Fruit fly (Drosophila melanogaster): Measurements from ENCODE around the gene Grx1.

Gene Grx1

DNA sequence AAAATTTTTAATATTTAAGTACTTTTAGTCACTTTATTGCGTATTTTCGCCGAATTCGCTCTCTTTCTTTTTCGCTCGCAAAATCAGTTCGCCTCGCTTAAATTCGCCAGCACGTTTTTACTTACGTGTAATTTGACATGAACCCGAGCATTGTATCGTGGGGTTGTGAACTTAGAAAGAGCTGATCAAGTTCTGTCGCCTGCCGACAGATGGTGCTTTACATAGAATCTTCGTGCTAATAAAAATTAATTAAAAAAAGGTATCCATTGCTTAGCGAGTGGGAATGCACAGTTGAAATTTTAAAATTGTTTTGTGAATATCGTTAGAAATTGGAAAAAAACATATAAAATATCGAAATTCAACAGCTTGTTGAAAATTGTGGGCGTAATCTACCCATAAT is 20.6 kb upstream of the Grx1 start (continued):
- peak; percentile 76 for TF ChIP-seq CG3163 (GFP tag; optimal IDR thresholded peaks at IDR 0.05)
- 0 out of 2 replicates have a peak, but pooled peaks have one; percentile 23 for TF ChIP-seq CG4360 (GFP tag; IDR thresholded peaks at IDR 0.05)
- no peak for TF ChIP-seq sob (GFP tag; IDR thresholded peaks at IDR 0.05)
- TF ChIP-seq so (GFP tag; IDR thresholded peaks at IDR 0.05) = no peak
- TF ChIP-seq dmrt99B (tag; optimal IDR thresholded peaks at IDR 0.05) = peak; percentile 62
- no peak for TF ChIP-seq Rx (GFP tag; IDR thresholded peaks at IDR 0.05)
- no peak for TF ChIP-seq CG1832 (GFP tag; optimal IDR thresholded peaks at IDR 0.05)
- TF ChIP-seq fd102C (GFP tag; optimal IDR thresholded peaks at IDR 0.05) = peak; percentile 63
- TF ChIP-seq BEAF-32 (GFP tag; optimal IDR thresholded peaks at IDR 0.05) = no peak
- peak; percentile 12 for TF ChIP-seq CG30020 (tag; optimal IDR thresholded peaks at IDR 0.05)
- no peak for TF ChIP-seq mirr (GFP tag; optimal IDR thresholded peaks at IDR 0.05)
- TF ChIP-seq CG3065 (GFP tag; optimal IDR thresholded peaks at IDR 0.05) = peak; percentile 32
- no peak for TF ChIP-seq CG15269 (tag; optimal IDR thresholded peaks at IDR 0.05)
- no peak for TF ChIP-seq usp (GFP tag; optimal IDR thresholded peaks at IDR 0.05)
- no peak for TF ChIP-seq CG9932 (GFP tag; IDR thresholded peaks at IDR 0.05)
- TF ChIP-seq CG12299 (tag; optimal IDR thresholded peaks at IDR 0.05) = no peak
- TF ChIP-seq CG10366 (GFP tag; IDR thresholded peaks at IDR 0.05) = no peak; the same call in 1 of the 2 replicates
- no peak for TF ChIP-seq run (tag; optimal IDR thresholded peaks at IDR 0.05)
- peak; percentile 38 for TF ChIP-seq CG8388 (GFP tag; optimal IDR thresholded peaks at IDR 0.05)
- TF ChIP-seq wdn (GFP tag; IDR thresholded peaks at IDR 0.05) = no peak
- peak; percentile 24 for TF ChIP-seq hkb (optimal IDR thresholded peaks at IDR 0.05)
- TF ChIP-seq hkb (GFP tag; IDR thresholded peaks at IDR 0.05) = peak; percentile 51; the same call in 1 of the 2 replicates
- no peak for TF ChIP-seq lmd (GFP tag; IDR thresholded peaks at IDR 0.05)
- TF ChIP-seq CG8290 (GFP tag; optimal IDR thresholded peaks at IDR 0.05) = peak; percentile 78
- TF ChIP-seq CG8290 (tag; optimal IDR thresholded peaks at IDR 0.05) = peak; percentile 20 to 71
- no peak for TF ChIP-seq sens-2 (GFP tag; IDR thresholded peaks at IDR 0.05)
- TF ChIP-seq Ada2b (GFP tag; IDR thresholded peaks at IDR 0.05) = peak; percentile 14; the same call in 1 of the 2 replicates
- TF ChIP-seq CG42726 (GFP tag; IDR thresholded peaks at IDR 0.05; ENCODE audit: partially characterized antibody) = no peak; the same call in 1 of the 2 replicates
- TF ChIP-seq sc (optimal IDR thresholded peaks at IDR 0.05) = no peak
- TF ChIP-seq sc (GFP tag; optimal IDR thresholded peaks at IDR 0.05) = peak; percentile 55
- peak; percentile 38 for TF ChIP-seq Sry-δ (GFP tag; optimal IDR thresholded peaks at IDR 0.05)
- TF ChIP-seq CG10654 (GFP tag; optimal IDR thresholded peaks at IDR 0.05) = peak; percentile 50
- peak; percentile 7 for TF ChIP-seq CG5180 (GFP tag; optimal IDR thresholded peaks at IDR 0.05)
- TF ChIP-seq hth (optimal IDR thresholded peaks at IDR 0.05) = no peak
- TF ChIP-seq Lim3 (GFP tag; IDR thresholded peaks at IDR 0.05) = no peak
- TF ChIP-seq Camta (GFP tag; optimal IDR thresholded peaks at IDR 0.05) = peak; percentile 40
- peak; percentile 22 for TF ChIP-seq crc (GFP tag; optimal IDR thresholded peaks at IDR 0.05)
- no peak for TF ChIP-seq ci (GFP tag; IDR thresholded peaks at IDR 0.05)
- TF ChIP-seq ato (GFP tag; IDR thresholded peaks at IDR 0.05; ENCODE audit: partially characterized antibody) = no peak
- no peak for TF ChIP-seq CG15479 (GFP tag; optimal IDR thresholded peaks at IDR 0.05)
- TF ChIP-seq CG3847 (GFP tag; IDR thresholded peaks at IDR 0.05) = no peak
- TF ChIP-seq NfI (GFP tag; optimal IDR thresholded peaks at IDR 0.05) = no peak
- peak; percentile 48 for TF ChIP-seq CG1647 (GFP tag; optimal IDR thresholded peaks at IDR 0.05)
- peak; percentile 45 for TF ChIP-seq CG12942 (GFP tag; optimal IDR thresholded peaks at IDR 0.05)
- TF ChIP-seq CG16863 (GFP tag; optimal IDR thresholded peaks at IDR 0.05) = peak; percentile 74
- no peak for TF ChIP-seq CG16779 (GFP tag; IDR thresholded peaks at IDR 0.05)
- TF ChIP-seq CG1603 (tag; optimal IDR thresholded peaks at IDR 0.05) = peak; percentile 78
- TF ChIP-seq croc (GFP tag; conservative IDR thresholded peaks at IDR 0.05) = 0 out of 3 replicates have a peak, but pooled peaks have one; percentile 11
- peak; percentile 66 for TF ChIP-seq phol (tag; optimal IDR thresholded peaks at IDR 0.05)
- TF ChIP-seq HmgD (GFP tag; optimal IDR thresholded peaks at IDR 0.05) = peak; percentile 65
- TF ChIP-seq dpn (GFP tag; optimal IDR thresholded peaks at IDR 0.05) = peak; percentile 72 to 75
- peak in 1 of 2 experiments; percentile 77 for TF ChIP-seq Hr51 (GFP tag; optimal IDR thresholded peaks at IDR 0.05)
